Worm (Caenorhabditis elegans) whole organism, L3 larva: ENCODE data around the gene T05G5.4.

Source experiments
- ceh-28 ChIP-seq: fragments of 150-350 bp; optimal IDR thresholded peaks from 2 replicates; lab custom pipeline; 2014; ENCODE audit warnings: missing biosample characterization, missing genetic modification reagents, missing genetic modification characterization
- jun-1 ChIP-seq: fragments of 150-350 bp; optimal IDR thresholded peaks from 2 replicates; lab custom pipeline; 2014; ENCODE audit warnings: missing biosample characterization, missing genetic modification reagents, missing genetic modification characterization

DNA sequence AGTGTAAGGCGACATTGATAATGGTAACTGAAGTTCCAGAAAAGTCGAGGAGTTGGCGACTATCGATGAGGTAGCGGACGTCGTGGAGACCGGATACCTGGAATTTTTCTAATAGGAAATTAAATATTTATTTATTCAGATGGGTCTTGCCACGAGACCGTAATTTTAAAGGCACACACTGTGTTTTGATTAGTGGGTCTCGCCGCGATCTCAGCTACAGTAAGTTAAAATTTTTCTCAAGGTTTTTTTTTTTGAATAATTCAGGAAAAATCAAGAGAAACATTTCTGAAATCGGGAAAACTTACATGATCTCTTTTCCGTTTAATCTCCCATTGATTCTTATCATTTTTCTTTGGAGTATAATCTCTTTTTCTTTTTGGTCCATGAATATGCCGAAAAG lies 30.3 kb downstream of the T05G5.4 start:
- TF ChIP-seq ceh-28 (tag; lab: Kevin White, UChicago) (no peak), jun-1 (tag; lab: Kevin White, UChicago) (no peak)
